Fruit fly (Drosophila melanogaster) whole organism, embryonic: Measurements from ENCODE around the gene pr.

Experiments
- Abd-B ChIP-seq: fragments of 200-800 bp; sonication (Bioruptor generic); optimal IDR thresholded peaks from 2 replicates; lab custom pipeline; 2018; ENCODE audit warnings: missing biosample characterization, mild to moderate bottlenecking, missing genetic modification characterization, moderate library complexity
- Antp ChIP-seq: fragments of 200-800 bp; sonication (Bioruptor generic); optimal IDR thresholded peaks from 3 replicates; lab custom pipeline; 2016; ENCODE audit warnings: missing biosample characterization, missing genetic modification characterization
- CG11504 ChIP-seq: fragments of 200-800 bp; sonication (Bioruptor generic); optimal IDR thresholded peaks from 3 replicates; lab custom pipeline; 2019; ENCODE audit warnings: missing biosample characterization, mild to moderate bottlenecking, missing genetic modification characterization, moderate library complexity
- CG11695 ChIP-seq: fragments of 200-800 bp; sonication (Bioruptor generic); IDR thresholded peaks from 3 replicates; pipeline ENCODE4 v1.3.6; 2022; ENCODE audit warnings: missing biosample characterization, missing genetic modification characterization
- CG12391 ChIP-seq: fragments of 200-800 bp; sonication (Bioruptor generic); optimal IDR thresholded peaks from 3 replicates; lab custom pipeline; 2018; ENCODE audit warnings: missing biosample characterization, mild to moderate bottlenecking, missing genetic modification characterization, moderate library complexity
- CG13894 ChIP-seq: fragments of 200-800 bp; sonication (Bioruptor generic); optimal IDR thresholded peaks from 3 replicates; lab custom pipeline; 2018; ENCODE audit warnings: missing biosample characterization, mild to moderate bottlenecking, missing genetic modification characterization, moderate library complexity
- CG15479 ChIP-seq: fragments of 200-800 bp; sonication (Bioruptor generic); optimal IDR thresholded peaks from 3 replicates; lab custom pipeline; 2019; ENCODE audit warnings: missing biosample characterization, mild to moderate bottlenecking, missing genetic modification characterization, moderate library complexity
- CG16813 ChIP-seq: fragments of 200-800 bp; sonication (Bioruptor generic); IDR thresholded peaks from 3 replicates; pipeline ENCODE4 v1.3.6; 2022; ENCODE audit warnings: missing biosample characterization, missing genetic modification characterization; ENCODE audit not compliant: partially characterized antibody
- CG17186 ChIP-seq: fragments of 200-800 bp; sonication (Bioruptor generic); optimal IDR thresholded peaks from 3 replicates; lab custom pipeline; 2017; ENCODE audit warnings: missing biosample characterization, missing genetic modification reagents, missing genetic modification characterization
- CG17912 ChIP-seq: fragments of 200-800 bp; sonication (Bioruptor generic); optimal IDR thresholded peaks from 2 replicates; lab custom pipeline; 2018; ENCODE audit warnings: missing biosample characterization, mild to moderate bottlenecking, missing genetic modification characterization
- CG18764 ChIP-seq: fragments of 200-800 bp; sonication (Bioruptor generic); optimal IDR thresholded peaks from 3 replicates; lab custom pipeline; 2016; ENCODE audit warnings: missing biosample characterization, missing genetic modification characterization
- CG31365 ChIP-seq: fragments of 200-800 bp; sonication (Bioruptor generic); optimal IDR thresholded peaks from 2 replicates; lab custom pipeline; 2018; ENCODE audit warnings: missing biosample characterization, mild to moderate bottlenecking, missing genetic modification characterization
- CG34422 ChIP-seq: fragments of 200-800 bp; sonication (Bioruptor generic); IDR thresholded peaks from 3 replicates; pipeline ENCODE4 v1.3.6; 2022; ENCODE audit warnings: missing biosample characterization, missing genetic modification characterization
- CG42726 ChIP-seq: fragments of 200-800 bp; sonication (Bioruptor generic); IDR thresholded peaks from 2 replicates; pipeline ENCODE4 v1.3.6; 2022; ENCODE audit warnings: missing biosample characterization, missing genetic modification characterization; ENCODE audit not compliant: partially characterized antibody
- CG6654 ChIP-seq: fragments of 200-800 bp; sonication (Bioruptor generic); optimal IDR thresholded peaks from 2 replicates; lab custom pipeline; 2017; ENCODE audit warnings: missing biosample characterization, mild to moderate bottlenecking, missing genetic modification characterization
- CG6765 ChIP-seq: fragments of 200-800 bp; sonication (Bioruptor generic); optimal IDR thresholded peaks from 3 replicates; lab custom pipeline; 2017; ENCODE audit warnings: missing biosample characterization, mild to moderate bottlenecking, missing genetic modification characterization
- CG6854 ChIP-seq: fragments of 200-800 bp; sonication (Bioruptor generic); optimal IDR thresholded peaks from 3 replicates; lab custom pipeline; 2017; ENCODE audit warnings: missing biosample characterization, mild to moderate bottlenecking, missing genetic modification characterization
- CG7357 ChIP-seq: fragments of 200-800 bp; sonication (Bioruptor generic); IDR thresholded peaks from 3 replicates; pipeline ENCODE4 v1.3.6; 2022; ENCODE audit warnings: missing biosample characterization, missing genetic modification characterization
- CG8290 ChIP-seq, 3 experiments: fragments of 200-800 bp; sonication (Bioruptor generic); optimal IDR thresholded peaks; 2 replicates each; lab custom pipeline; 2016 to 2019; ENCODE audit warnings: missing biosample characterization in 3 of 3, missing genetic modification characterization in 3 of 3, mild to moderate bottlenecking in 2 of 3, moderate library complexity in 1 of 3
- CG8388 ChIP-seq: fragments of 200-800 bp; sonication (Bioruptor generic); optimal IDR thresholded peaks from 2 replicates; lab custom pipeline; 2019; ENCODE audit warnings: missing biosample characterization, mild to moderate bottlenecking, missing genetic modification characterization, moderate library complexity
- Dbx ChIP-seq: fragments of 200-800 bp; sonication (Bioruptor generic); IDR thresholded peaks from 3 replicates; pipeline ENCODE4 v1.3.6; 2022; ENCODE audit warnings: missing biosample characterization, missing genetic modification characterization
- Dll ChIP-seq: fragments of 200-800 bp; sonication (Bioruptor generic); IDR thresholded peaks from 4 replicates; pipeline ENCODE4 v1.3.6; 2022; ENCODE audit warnings: missing biosample characterization, missing genetic modification characterization; ENCODE audit not compliant: partially characterized antibody
- Fer2 ChIP-seq: fragments of 200-800 bp; sonication (Bioruptor generic); optimal IDR thresholded peaks from 2 replicates; lab custom pipeline; 2018; ENCODE audit warnings: missing biosample characterization, mild to moderate bottlenecking, missing genetic modification characterization, moderate library complexity
- GATAe ChIP-seq: fragments of 200-800 bp; sonication (Bioruptor generic); conservative IDR thresholded peaks from 2 replicates; pipeline ENCODE4 v1.3.6; 2022; ENCODE audit warnings: missing biosample characterization, missing genetic modification characterization
- Hr3 ChIP-seq: fragments of 200-800 bp; sonication (Bioruptor generic); optimal IDR thresholded peaks from 3 replicates; lab custom pipeline; 2016; ENCODE audit warnings: missing biosample characterization, missing genetic modification characterization
- Jarid2 ChIP-seq: fragments of 200-800 bp; sonication (Bioruptor generic); optimal IDR thresholded peaks from 3 replicates; lab custom pipeline; 2017; ENCODE audit warnings: mild to moderate bottlenecking, missing biosample characterization, missing genetic modification reagents, missing genetic modification characterization
- Myb ChIP-seq: fragments of 200-800 bp; sonication (Bioruptor generic); optimal IDR thresholded peaks from 2 replicates; lab custom pipeline; 2016; ENCODE audit warnings: missing biosample characterization, missing genetic modification characterization
- NC2α ChIP-seq: fragments of 200-800 bp; sonication (Bioruptor generic); optimal IDR thresholded peaks from 2 replicates; lab custom pipeline; 2016; ENCODE audit warnings: missing biosample characterization, missing genetic modification characterization
- Optix ChIP-seq: fragments of 200-800 bp; sonication (Bioruptor generic); IDR thresholded peaks from 3 replicates; pipeline ENCODE4 v1.3.6; 2022; ENCODE audit warnings: missing biosample characterization, missing genetic modification characterization
- ara ChIP-seq: fragments of 200-800 bp; sonication (Bioruptor generic); IDR thresholded peaks from 2 replicates; pipeline ENCODE4 v1.3.6; 2022; ENCODE audit warnings: missing biosample characterization, missing genetic modification characterization
- ase ChIP-seq: fragments of 200-800 bp; sonication (Bioruptor generic); IDR thresholded peaks from 3 replicates; pipeline ENCODE4 v1.3.6; 2022; ENCODE audit warnings: missing biosample characterization, missing genetic modification characterization
- btn ChIP-seq: fragments of 200-800 bp; sonication (Bioruptor generic); optimal IDR thresholded peaks from 2 replicates; lab custom pipeline; 2016; ENCODE audit warnings: missing biosample characterization, missing genetic modification characterization
- chm ChIP-seq: fragments of 200-800 bp; sonication (Bioruptor generic); IDR thresholded peaks from 2 replicates; pipeline ENCODE4 v1.3.6; 2022; ENCODE audit warnings: missing biosample characterization, missing genetic modification characterization
- dpn ChIP-seq, 2 experiments: fragments of 200-800 bp; sonication (Bioruptor generic); optimal IDR thresholded peaks; 3 replicates each; lab custom pipeline; 2016; ENCODE audit warnings: missing biosample characterization in 2 of 2, missing genetic modification characterization in 2 of 2
- dysf ChIP-seq: fragments of 200-800 bp; sonication (Bioruptor generic); IDR thresholded peaks from 3 replicates; pipeline ENCODE4 v1.3.6; 2022; ENCODE audit warnings: missing biosample characterization, missing genetic modification characterization
- eve ChIP-seq, 2 experiments: fragments of >200 bp; optimal IDR thresholded peaks; 2 replicates each; lab custom pipeline; 2017; ENCODE audit warnings: missing biosample characterization in 2 of 2, missing genetic modification characterization in 2 of 2
- gem ChIP-seq: fragments of 200-800 bp; sonication (Bioruptor generic); optimal IDR thresholded peaks from 2 replicates; lab custom pipeline; 2019; ENCODE audit warnings: missing biosample characterization, mild to moderate bottlenecking, missing genetic modification characterization, moderate library complexity
- kah ChIP-seq: fragments of 200-800 bp; sonication (Bioruptor generic); optimal IDR thresholded peaks from 2 replicates; lab custom pipeline; 2018; ENCODE audit warnings: missing biosample characterization, mild to moderate bottlenecking, missing genetic modification characterization
- mld ChIP-seq: fragments of 200-800 bp; sonication (Bioruptor generic); IDR thresholded peaks from 3 replicates; pipeline ENCODE4 v1.3.6; 2022; ENCODE audit warnings: missing biosample characterization, missing genetic modification characterization; ENCODE audit not compliant: partially characterized antibody
- org-1 ChIP-seq: fragments of 200-800 bp; sonication (Bioruptor generic); optimal IDR thresholded peaks from 2 replicates; lab custom pipeline; 2017; ENCODE audit warnings: missing biosample characterization, missing genetic modification characterization
- row ChIP-seq: fragments of 200-800 bp; sonication (Bioruptor generic); IDR thresholded peaks from 3 replicates; pipeline ENCODE4 v1.3.6; 2022; ENCODE audit warnings: missing biosample characterization, missing genetic modification characterization
- run ChIP-seq: fragments of 200-800 bp; sonication (Bioruptor generic); optimal IDR thresholded peaks from 3 replicates; lab custom pipeline; 2018; ENCODE audit warnings: missing biosample characterization, mild to moderate bottlenecking, missing genetic modification characterization
- schlank ChIP-seq: fragments of 200-800 bp; sonication (Bioruptor generic); optimal IDR thresholded peaks from 2 replicates; lab custom pipeline; 2018; ENCODE audit warnings: missing biosample characterization, mild to moderate bottlenecking, missing genetic modification characterization
- seq ChIP-seq: fragments of 200-800 bp; sonication (Bioruptor generic); IDR thresholded peaks from 2 replicates; pipeline ENCODE4 v1.3.6; 2022; ENCODE audit warnings: missing biosample characterization, missing genetic modification characterization
- sima ChIP-seq: fragments of 200-800 bp; sonication (Bioruptor generic); optimal IDR thresholded peaks from 2 replicates; lab custom pipeline; 2016; ENCODE audit warnings: missing biosample characterization, missing genetic modification characterization
- tio ChIP-seq: fragments of 200-800 bp; sonication (Bioruptor generic); optimal IDR thresholded peaks from 2 replicates; lab custom pipeline; 2017; ENCODE audit warnings: missing biosample characterization, missing genetic modification characterization, inconsistent platforms
- trem ChIP-seq: fragments of 200-800 bp; optimal IDR thresholded peaks from 3 replicates; lab custom pipeline; 2019; ENCODE audit warnings: missing biosample characterization, mild to moderate bottlenecking, missing genetic modification characterization, moderate library complexity
- usp ChIP-seq: fragments of >200 bp; optimal IDR thresholded peaks from 2 replicates; lab custom pipeline; 2017; ENCODE audit warnings: missing biosample characterization, missing genetic modification characterization

pr gene

DNA sequence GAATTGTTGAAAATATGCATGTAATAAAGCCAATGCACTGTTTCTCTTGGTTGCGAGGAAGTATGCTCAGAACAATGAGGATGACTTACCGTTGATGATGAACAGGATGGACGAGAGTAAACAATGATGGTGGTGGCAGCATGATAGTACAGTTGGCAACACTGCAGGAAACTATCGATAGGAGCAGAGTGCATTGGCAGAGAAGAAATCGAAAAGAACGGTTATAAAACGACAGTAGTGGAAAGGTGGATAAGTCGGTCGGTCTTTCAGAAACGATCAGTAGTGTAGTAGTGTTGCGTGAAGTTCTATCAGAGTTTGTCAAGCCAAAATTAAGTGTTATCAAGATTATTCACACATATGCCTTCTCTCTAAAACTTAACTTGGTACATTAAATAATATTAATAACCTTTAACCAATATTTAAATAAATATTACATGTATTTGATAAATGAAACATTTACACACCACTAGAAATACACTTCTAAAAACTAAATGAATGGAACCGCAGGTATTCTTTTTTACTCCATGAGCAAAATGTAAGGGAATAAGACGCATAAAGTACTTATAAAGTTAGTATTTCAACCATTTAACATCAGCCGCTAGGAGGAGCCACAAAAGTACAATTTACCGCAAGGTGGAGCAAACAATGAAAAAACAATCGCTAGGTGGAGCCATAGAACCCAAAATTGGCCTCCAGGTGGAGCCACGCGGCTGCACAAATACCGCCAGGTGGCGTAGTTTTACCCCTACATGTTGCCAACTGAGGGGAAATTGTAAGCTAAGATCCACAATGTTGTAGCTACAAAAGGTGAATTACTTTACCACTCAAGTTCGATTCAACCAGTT, 45.4 kb upstream of the pr start (continued):
- TF ChIP-seq CG15479 (GFP tag; lab: Kevin White, UChicago) = no peak
- no peak for TF ChIP-seq CG6854 (GFP tag; lab: Kevin White, UChicago)
- TF ChIP-seq Dll (GFP tag; lab: Robert Waterston, UW) = peak; percentile 89
- peak; percentile 61 for TF ChIP-seq CG13894
- peak; percentile 53 for TF ChIP-seq CG6654 (GFP tag; lab: Kevin White, UChicago)
- TF ChIP-seq kah (GFP tag; lab: Kevin White, UChicago) = no peak
- peak; percentile 23 for TF ChIP-seq org-1 (GFP tag; lab: Kevin White, UChicago)
- TF ChIP-seq eve (GFP tag; optimal IDR thresholded peaks at IDR 0.05; lab: Kevin White, UChicago) = peak in 1 of 2 experiments; percentile 89
- peak; percentile 10 for TF ChIP-seq run (tag; lab: Kevin White, UChicago)
- TF ChIP-seq sima (GFP tag; lab: Kevin White, UChicago) = peak; percentile 5
- TF ChIP-seq trem (tag; lab: Kevin White, UChicago) = peak; percentile 64
- no peak; the same call in 1 of the 2 replicates for TF ChIP-seq GATAe
- no peak for TF ChIP-seq CG6765 (GFP tag; lab: Kevin White, UChicago)
- TF ChIP-seq Jarid2 (GFP tag; lab: Kevin White, UChicago) = peak; percentile 41
- TF ChIP-seq CG17912 (GFP tag; lab: Kevin White, UChicago) = peak; percentile 92
- peak; percentile 83 for TF ChIP-seq gem
- peak; percentile 96 for TF ChIP-seq Dbx (GFP tag; lab: Robert Waterston, UW)
- peak; percentile 51 for TF ChIP-seq Fer2
- TF ChIP-seq seq (GFP tag; lab: Robert Waterston, UW) = 0 out of 2 replicates have a peak, but pooled peaks have one; percentile 68
- TF ChIP-seq tio (GFP tag; lab: Kevin White, UChicago) = peak; percentile 76
- TF ChIP-seq CG42726 (GFP tag; lab: Robert Waterston, UW) = peak; percentile 90
- peak; percentile 100 for TF ChIP-seq CG11504 (tag; lab: Kevin White, UChicago)
- peak; percentile 91; the same call in 2 of the 3 replicates for TF ChIP-seq CG34422
- no peak for TF ChIP-seq CG17186
- peak; percentile 84 for TF ChIP-seq CG16813
- TF ChIP-seq CG8290 (GFP tag; optimal IDR thresholded peaks at IDR 0.05; lab: Kevin White, UChicago) = peak; percentile 99
- peak; percentile 82 to 97 for TF ChIP-seq CG8290 (tag; optimal IDR thresholded peaks at IDR 0.05; lab: Kevin White, UChicago)
- TF ChIP-seq Hr3 (GFP tag; lab: Kevin White, UChicago) = peak; percentile 92
- TF ChIP-seq chm (GFP tag; lab: Robert Waterston, UW) = peak; percentile 92
- peak; percentile 93 for TF ChIP-seq ase
- peak; percentile 90 for TF ChIP-seq Abd-B (GFP tag; lab: Kevin White, UChicago)
- peak; percentile 21 for TF ChIP-seq schlank
- TF ChIP-seq CG12391 (tag; lab: Kevin White, UChicago) = peak; percentile 80
- TF ChIP-seq CG11695 (GFP tag; lab: Robert Waterston, UW) = no peak
- TF ChIP-seq row (GFP tag; lab: Robert Waterston, UW) = peak; percentile 76
- TF ChIP-seq Optix (GFP tag; lab: Robert Waterston, UW) = peak; percentile 91
- peak; percentile 98 for TF ChIP-seq Antp (GFP tag; lab: Kevin White, UChicago)
- peak; percentile 74 for TF ChIP-seq NC2α
- peak; percentile 77; the same call in 2 of the 3 replicates for TF ChIP-seq CG7357 (GFP tag; lab: Robert Waterston, UW)
- peak; percentile 82 for TF ChIP-seq CG18764 (GFP tag; lab: Kevin White, UChicago)
- TF ChIP-seq mld (GFP tag; lab: Robert Waterston, UW) = 0 out of 3 replicates have a peak, but pooled peaks have one; percentile 43
- peak; percentile 93 for TF ChIP-seq dysf (GFP tag; lab: Robert Waterston, UW)
- TF ChIP-seq CG8388 (GFP tag; lab: Kevin White, UChicago) = peak; percentile 47
- TF ChIP-seq ara (GFP tag; lab: Robert Waterston, UW) = peak; percentile 80
- TF ChIP-seq usp (GFP tag; lab: Kevin White, UChicago) = no peak
- peak; percentile 96 for TF ChIP-seq dpn (GFP tag; optimal IDR thresholded peaks at IDR 0.05; lab: Kevin White, UChicago)
- peak; percentile 70 for TF ChIP-seq btn
- TF ChIP-seq CG31365 (tag; lab: Kevin White, UChicago) = peak; percentile 14
- peak; percentile 64 for TF ChIP-seq Myb (GFP tag; lab: Kevin White, UChicago)
